Worm (Caenorhabditis elegans) whole organism, mixed stage, embryonic: ENCODE data around the gene ril-2.

ENCODE experiments used
- elt-3 ChIP-seq: fragments of 150-350 bp; optimal IDR thresholded peaks from 2 replicates; lab custom pipeline; 2014; ENCODE audit warnings: missing biosample characterization, missing genetic modification characterization
- lin-13 ChIP-seq: fragments of 150-350 bp; optimal IDR thresholded peaks from 2 replicates; lab custom pipeline; 2014; ENCODE audit warnings: missing biosample characterization, missing genetic modification characterization
- nhr-237 ChIP-seq: fragments of 150-350 bp; optimal IDR thresholded peaks from 2 replicates; lab custom pipeline; 2014; ENCODE audit warnings: missing biosample characterization, missing genetic modification characterization
- pha-4 ChIP-seq: fragments of 150-350 bp; optimal IDR thresholded peaks from 2 replicates; lab custom pipeline; 2018; ENCODE audit warnings: missing biosample characterization, missing genetic modification reagents, missing genetic modification characterization
- unc-62 ChIP-seq: fragments of 150-350 bp; optimal IDR thresholded peaks from 2 replicates; lab custom pipeline; 2014; ENCODE audit warnings: missing biosample characterization, missing genetic modification reagents, missing genetic modification characterization

ce11 chrV:12567312-12567711 lies 31.6 kb downstream of the ril-2 start:
- TF ChIP-seq unc-62 (GFP tag; lab: Kevin White, UChicago) (no peak), nhr-237 (tag; lab: Kevin White, UChicago) (no peak), pha-4 (tag; lab: Kevin White, UChicago) (no peak), lin-13 (tag; lab: Kevin White, UChicago) (no peak), elt-3 (tag; lab: Kevin White, UChicago) (no peak)
